Fruit fly (Drosophila melanogaster): ENCODE measurements around the gene homer.

dm6 chr2L:6741980-6742591, 18.9 kb upstream of the homer start, which contains the start of gene meng:
- TF ChIP-seq lola (GFP tag; optimal IDR thresholded peaks at IDR 0.05) = no peak
- TF ChIP-seq psq (GFP tag; optimal IDR thresholded peaks at IDR 0.05) = no peak
- TF ChIP-seq woc (GFP tag; optimal IDR thresholded peaks at IDR 0.05) = no peak
- no peak for TF ChIP-seq Hr83 (GFP tag; optimal IDR thresholded peaks at IDR 0.05; ENCODE audit: poor library complexity, severe bottlenecking)
- TF ChIP-seq h (GFP tag; optimal IDR thresholded peaks at IDR 0.05) = no peak
- no peak for TF ChIP-seq tai (GFP tag; optimal IDR thresholded peaks at IDR 0.05)

Data from whole organism, wandering third instar larva.